Worm (Caenorhabditis elegans) whole organism, young adult: ENCODE data around the gene T05C12.4.

Experiments
- B0261.1 ChIP-seq: sonication (generic microtip); optimal IDR thresholded peaks from 2 replicates; lab custom pipeline; 2016; ENCODE audit warnings: mild to moderate bottlenecking, missing genetic modification characterization, moderate library complexity, missing compliant biosample characterization
- C06A6.2 ChIP-seq: fragments of 200-800 bp; sonication (Bioruptor generic); conservative IDR thresholded peaks from 2 replicates; pipeline ENCODE4 v1.3.6; 2022; ENCODE audit warnings: missing genetic modification characterization, missing compliant biosample characterization
- F22D6.2 ChIP-seq: sonication (generic microtip); optimal IDR thresholded peaks from 2 replicates; lab custom pipeline; 2016; ENCODE audit warnings: mild to moderate bottlenecking, missing genetic modification characterization, missing compliant biosample characterization
- F23B12.7 ChIP-seq: sonication (generic microtip); optimal IDR thresholded peaks from 2 replicates; lab custom pipeline; 2017; ENCODE audit warnings: missing genetic modification characterization, mild to moderate bottlenecking, missing compliant biosample characterization, antibody characterized with exemption, moderate library complexity; ENCODE audit not compliant: insufficient read depth
- F33H1.4 ChIP-seq: fragments of 200-800 bp; sonication (Bioruptor generic); IDR thresholded peaks from 2 replicates; pipeline ENCODE4 v1.3.6; 2022; ENCODE audit warnings: missing genetic modification reagents, missing genetic modification characterization, missing compliant biosample characterization
- F37B4.10 ChIP-seq: fragments of 200-800 bp; sonication (Bioruptor generic); IDR thresholded peaks from 2 replicates; pipeline ENCODE4 v1.3.6; 2022; ENCODE audit warnings: missing genetic modification characterization, missing compliant biosample characterization
- F39B2.1 ChIP-seq: fragments of 200-800 bp; sonication (Bioruptor generic); IDR thresholded peaks from 2 replicates; pipeline ENCODE4 v1.3.6; 2022; ENCODE audit warnings: missing genetic modification reagents, missing genetic modification characterization, missing compliant biosample characterization
- F52B5.7 ChIP-seq: sonication (generic microtip); optimal IDR thresholded peaks from 2 replicates; lab custom pipeline; 2016; ENCODE audit warnings: mild to moderate bottlenecking, missing genetic modification characterization, missing compliant biosample characterization
- F57A8.1 ChIP-seq: fragments of 200-800 bp; sonication (Bioruptor generic); optimal IDR thresholded peaks from 2 replicates; lab custom pipeline; 2018; ENCODE audit warnings: mild to moderate bottlenecking, missing genetic modification characterization, moderate library complexity, missing compliant biosample characterization
- Y53G8AR.9 ChIP-seq: fragments of 200-800 bp; sonication (Bioruptor generic); conservative IDR thresholded peaks from 2 replicates; pipeline ENCODE4 v1.3.6; 2022; ENCODE audit warnings: missing genetic modification reagents, missing genetic modification characterization, missing compliant biosample characterization
- akir-1 ChIP-seq: fragments of 200-800 bp; sonication (Bioruptor generic); optimal IDR thresholded peaks from 2 replicates; lab custom pipeline; 2018; ENCODE audit warnings: mild to moderate bottlenecking, missing genetic modification characterization, moderate library complexity, missing compliant biosample characterization
- atf-7 ChIP-seq: sonication (generic microtip); optimal IDR thresholded peaks from 2 replicates; lab custom pipeline; 2017; ENCODE audit warnings: mild to moderate bottlenecking, missing genetic modification characterization, missing compliant biosample characterization
- attf-6 ChIP-seq: fragments of 200-800 bp; sonication (Bioruptor generic); IDR thresholded peaks from 2 replicates; pipeline ENCODE4 v1.3.6; 2022; ENCODE audit warnings: missing genetic modification reagents, missing genetic modification characterization, missing compliant biosample characterization
- bed-1 ChIP-seq: fragments of 200-800 bp; sonication (Bioruptor generic); IDR thresholded peaks from 2 replicates; pipeline ENCODE4 v1.3.6; 2022; ENCODE audit warnings: missing genetic modification reagents, missing genetic modification characterization, missing compliant biosample characterization
- cebp-2 ChIP-seq: fragments of 200-800 bp; sonication (Bioruptor generic); IDR thresholded peaks from 2 replicates; pipeline ENCODE4 v1.3.6; 2022; ENCODE audit warnings: missing genetic modification characterization, missing compliant biosample characterization
- ceh-27 ChIP-seq: fragments of 200-800 bp; sonication (Bioruptor generic); optimal IDR thresholded peaks from 2 replicates; lab custom pipeline; 2018; ENCODE audit warnings: mild to moderate bottlenecking, missing genetic modification characterization, moderate library complexity, missing compliant biosample characterization
- ceh-40 ChIP-seq: fragments of 200-800 bp; sonication (Bioruptor generic); IDR thresholded peaks from 2 replicates; pipeline ENCODE4 v1.3.6; 2022; ENCODE audit warnings: missing genetic modification characterization, missing compliant biosample characterization
- ceh-58 ChIP-seq: fragments of 200-800 bp; sonication (Bioruptor generic); IDR thresholded peaks from 2 replicates; pipeline ENCODE4 v1.3.6; 2022; ENCODE audit warnings: missing genetic modification characterization, missing compliant biosample characterization
- ceh-79 ChIP-seq: sonication (generic microtip); optimal IDR thresholded peaks from 2 replicates; lab custom pipeline; 2017; ENCODE audit warnings: mild to moderate bottlenecking, missing genetic modification characterization, missing compliant biosample characterization
- dox-1 ChIP-seq: fragments of 200-800 bp; sonication (Bioruptor generic); IDR thresholded peaks from 2 replicates; pipeline ENCODE4 v1.3.6; 2022; ENCODE audit warnings: missing genetic modification reagents, missing genetic modification characterization, missing compliant biosample characterization
- egl-44 ChIP-seq: fragments of 200-800 bp; sonication (Bioruptor generic); IDR thresholded peaks from 2 replicates; pipeline ENCODE4 v1.3.6; 2022; ENCODE audit warnings: missing genetic modification reagents, missing genetic modification characterization, missing compliant biosample characterization
- egrh-3 ChIP-seq: fragments of 200-800 bp; sonication (Bioruptor generic); IDR thresholded peaks from 2 replicates; pipeline ENCODE4 v1.3.6; 2022; ENCODE audit warnings: missing genetic modification reagents, missing genetic modification characterization, missing compliant biosample characterization
- ekl-4 ChIP-seq: fragments of 200-800 bp; sonication (Bioruptor generic); IDR thresholded peaks from 2 replicates; pipeline ENCODE4 v1.3.6; 2022; ENCODE audit warnings: missing genetic modification reagents, missing genetic modification characterization, missing compliant biosample characterization
- ets-4 ChIP-seq: fragments of 200-800 bp; sonication (Bioruptor generic); optimal IDR thresholded peaks from 2 replicates; lab custom pipeline; 2018; ENCODE audit warnings: mild to moderate bottlenecking, missing genetic modification characterization, missing compliant biosample characterization
- hmg-1.2 ChIP-seq: fragments of 200-800 bp; sonication (Bioruptor generic); IDR thresholded peaks from 2 replicates; pipeline ENCODE4 v1.3.6; 2022; ENCODE audit warnings: missing genetic modification reagents, missing genetic modification characterization, missing compliant biosample characterization
- let-526 ChIP-seq: fragments of 200-800 bp; sonication (Bioruptor generic); IDR thresholded peaks from 2 replicates; pipeline ENCODE4 v1.3.6; 2022; ENCODE audit warnings: missing genetic modification reagents, missing genetic modification characterization, missing compliant biosample characterization
- lin-40 ChIP-seq: sonication (generic microtip); optimal IDR thresholded peaks from 2 replicates; lab custom pipeline; 2016; ENCODE audit warnings: missing genetic modification characterization, mild to moderate bottlenecking, missing compliant biosample characterization, missing genotype, missing genetic modification reagents
- lir-1 ChIP-seq: fragments of 200-800 bp; sonication (Bioruptor generic); conservative IDR thresholded peaks from 2 replicates; pipeline ENCODE4 v1.3.6; 2022; ENCODE audit warnings: missing genetic modification reagents, missing genetic modification characterization, missing compliant biosample characterization
- lsl-1 ChIP-seq: fragments of 200-800 bp; sonication (Bioruptor generic); optimal IDR thresholded peaks from 2 replicates; lab custom pipeline; 2018; ENCODE audit warnings: mild to moderate bottlenecking, missing genetic modification characterization, moderate library complexity, missing compliant biosample characterization
- madf-10 ChIP-seq: sonication (generic microtip); optimal IDR thresholded peaks from 2 replicates; lab custom pipeline; 2016; ENCODE audit warnings: mild to moderate bottlenecking, missing genetic modification characterization, missing compliant biosample characterization
- madf-6 ChIP-seq: fragments of 200-800 bp; sonication (Bioruptor generic); IDR thresholded peaks from 2 replicates; pipeline ENCODE4 v1.3.6; 2022; ENCODE audit warnings: missing genetic modification reagents, missing genetic modification characterization, missing compliant biosample characterization
- madf-8 ChIP-seq: fragments of 200-800 bp; sonication (Bioruptor generic); conservative IDR thresholded peaks from 2 replicates; pipeline ENCODE4 v1.3.6; 2022; ENCODE audit warnings: missing genetic modification reagents, missing genetic modification characterization, missing compliant biosample characterization
- mxl-1 ChIP-seq: sonication (generic microtip); optimal IDR thresholded peaks from 2 replicates; lab custom pipeline; 2016; ENCODE audit warnings: missing genetic modification characterization, missing compliant biosample characterization
- nfyb-1 ChIP-seq: fragments of 200-800 bp; sonication (Bioruptor generic); IDR thresholded peaks from 2 replicates; pipeline ENCODE4 v1.3.6; 2022; ENCODE audit warnings: missing genetic modification reagents, missing genetic modification characterization, missing compliant biosample characterization
- nhr-179 ChIP-seq: sonication (generic microtip); optimal IDR thresholded peaks from 2 replicates; lab custom pipeline; 2016; ENCODE audit warnings: mild to moderate bottlenecking, missing genetic modification characterization, missing compliant biosample characterization
- pbrm-1 ChIP-seq: fragments of 200-800 bp; sonication (Bioruptor generic); IDR thresholded peaks from 2 replicates; pipeline ENCODE4 v1.3.6; 2022; ENCODE audit warnings: missing genetic modification reagents, missing genetic modification characterization, missing compliant biosample characterization
- pha-4 ChIP-seq: fragments of 150-350 bp; sonication (generic microtip); optimal IDR thresholded peaks from 2 replicates; lab custom pipeline; 2014; ENCODE audit warnings: missing biosample characterization, missing genetic modification reagents, missing genetic modification characterization
- rcor-1 ChIP-seq: fragments of 200-800 bp; sonication (Bioruptor generic); IDR thresholded peaks from 2 replicates; pipeline ENCODE4 v1.3.6; 2022; ENCODE audit warnings: missing genetic modification reagents, missing genetic modification characterization, missing compliant biosample characterization
- rpc-1 ChIP-seq, 2 experiments: fragments of 150-350 bp in 1 of 2; sonication (generic microtip) in 1 of 2; optimal IDR thresholded peaks; 2 replicates each; lab custom pipeline; 2014 to 2018; ENCODE audit warnings: missing biosample characterization in 1 of 2, missing genetic modification characterization in 1 of 2, missing genetic modification reagents in 1 of 2, missing genotype in 1 of 2
- snpc-1.1 ChIP-seq: sonication (generic microtip); optimal IDR thresholded peaks from 2 replicates; lab custom pipeline; 2017; ENCODE audit warnings: missing genetic modification characterization, mild to moderate bottlenecking, missing compliant biosample characterization, antibody characterized with exemption, moderate library complexity, missing genotype, missing genetic modification reagents; ENCODE audit not compliant: insufficient read depth
- tlf-1 ChIP-seq: fragments of 200-800 bp; sonication (Bioruptor generic); optimal IDR thresholded peaks from 2 replicates; lab custom pipeline; 2018; ENCODE audit warnings: mild to moderate bottlenecking, missing genetic modification characterization, missing compliant biosample characterization
- unc-130 ChIP-seq: sonication (generic microtip); optimal IDR thresholded peaks from 2 replicates; lab custom pipeline; 2016; ENCODE audit warnings: missing genetic modification reagents, missing genetic modification characterization, missing compliant biosample characterization
- unc-62 ChIP-seq: fragments of 150-350 bp; optimal IDR thresholded peaks from 2 replicates; lab custom pipeline; 2014; ENCODE audit warnings: missing biosample characterization, missing genetic modification reagents, missing genetic modification characterization
- xnd-1 ChIP-seq: sonication (generic microtip); optimal IDR thresholded peaks from 2 replicates; lab custom pipeline; 2016; ENCODE audit warnings: missing genotype, missing genetic modification reagents, missing genetic modification characterization, missing compliant biosample characterization
- zfh-2 ChIP-seq: fragments of 200-800 bp; sonication (Bioruptor generic); conservative IDR thresholded peaks from 2 replicates; pipeline ENCODE4 v1.3.6; 2022; ENCODE audit warnings: missing genetic modification reagents, missing genetic modification characterization, missing compliant biosample characterization
- ztf-25 ChIP-seq: fragments of 200-800 bp; sonication (Bioruptor generic); IDR thresholded peaks from 2 replicates; pipeline ENCODE4 v1.3.6; 2022; ENCODE audit warnings: missing genetic modification reagents, missing genetic modification characterization, missing compliant biosample characterization
- ztf-28 ChIP-seq: fragments of 200-800 bp; sonication (Bioruptor generic); IDR thresholded peaks from 2 replicates; pipeline ENCODE4 v1.3.6; 2022; ENCODE audit warnings: missing genetic modification reagents, missing genetic modification characterization, missing compliant biosample characterization
- ztf-3 ChIP-seq: fragments of 200-800 bp; sonication (Bioruptor generic); optimal IDR thresholded peaks from 2 replicates; lab custom pipeline; 2018; ENCODE audit warnings: mild to moderate bottlenecking, missing genetic modification characterization, missing compliant biosample characterization

T05C12.4 gene

DNA sequence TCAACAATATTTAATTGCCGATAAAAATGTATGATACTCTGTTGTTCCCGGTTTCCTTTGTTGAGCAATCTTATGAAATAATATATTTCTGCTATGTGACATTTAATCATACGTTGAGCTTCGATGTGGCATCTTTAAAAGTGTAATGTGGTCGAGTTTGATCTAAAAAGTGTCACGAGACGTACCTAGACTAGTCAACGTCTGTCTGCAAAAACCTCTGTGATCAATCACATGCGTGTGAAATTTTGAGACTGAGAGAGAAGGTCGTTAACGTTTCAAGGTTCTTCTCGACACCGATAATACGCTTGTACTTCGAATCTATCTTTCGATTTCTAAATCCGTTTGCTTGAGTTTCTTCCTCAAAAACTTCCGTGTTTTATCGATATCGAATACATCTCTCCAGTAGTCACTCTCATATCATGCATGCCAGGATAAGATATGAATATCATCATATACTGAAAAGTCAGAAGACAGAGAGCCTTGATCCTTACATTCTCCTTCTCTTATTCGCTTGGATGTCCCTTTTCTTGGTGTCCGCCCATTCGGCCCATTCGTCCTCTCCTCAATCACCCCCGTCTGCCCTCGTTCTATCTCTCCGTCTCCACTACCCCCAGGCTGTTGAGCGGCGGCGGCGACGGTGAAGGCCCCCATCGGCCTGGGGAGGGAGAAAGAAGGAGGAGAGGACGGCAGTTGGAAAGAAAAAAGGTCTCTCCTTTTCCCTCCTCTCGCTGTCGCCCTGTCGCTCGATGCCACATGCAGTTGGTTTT, 51.7 kb downstream of the T05C12.4 start (continued):
- 0 out of 2 replicates have a peak, but pooled peaks have one; percentile 28 for TF ChIP-seq F37B4.10 (GFP tag; lab: Robert Waterston, UW)
- TF ChIP-seq madf-10 (tag; lab: Kevin White, UChicago) = peak; percentile 6
- TF ChIP-seq ekl-4 (GFP tag; lab: Robert Waterston, UW) = no peak
- no peak for TF ChIP-seq ceh-58
- no peak for TF ChIP-seq attf-6 (GFP tag; lab: Robert Waterston, UW)
- peak; percentile 50; the same call in 1 of the 2 replicates for TF ChIP-seq let-526
- no peak for TF ChIP-seq nhr-179 (tag; lab: Kevin White, UChicago)
- TF ChIP-seq pbrm-1 = no peak
- TF ChIP-seq Y53G8AR.9 (GFP tag; lab: Robert Waterston, UW) = no peak
- TF ChIP-seq egrh-3 = peak; percentile 90
- TF ChIP-seq ceh-40 (GFP tag; lab: Robert Waterston, UW) = peak; percentile 55; the same call in 1 of the 2 replicates
- no peak for TF ChIP-seq ets-4
- TF ChIP-seq hmg-1.2 (GFP tag; lab: Robert Waterston, UW) = 0 out of 2 replicates have a peak, but pooled peaks have one; percentile 10
- TF ChIP-seq cebp-2 (GFP tag; lab: Robert Waterston, UW) = no peak
- 0 out of 2 replicates have a peak, but pooled peaks have one; percentile 10 for TF ChIP-seq egl-44 (GFP tag; lab: Robert Waterston, UW)
- TF ChIP-seq akir-1 (GFP tag; lab: Kevin White, UChicago) = no peak
- TF ChIP-seq tlf-1 (GFP tag; lab: Kevin White, UChicago) = no peak
- no peak for TF ChIP-seq snpc-1.1
- TF ChIP-seq F22D6.2 (tag; lab: Kevin White, UChicago) = no peak
- TF ChIP-seq madf-8 (GFP tag; lab: Robert Waterston, UW) = no peak
- TF ChIP-seq rcor-1 (GFP tag; lab: Robert Waterston, UW) = 0 out of 2 replicates have a peak, but pooled peaks have one; percentile 12
- TF ChIP-seq pha-4 (tag; lab: Kevin White, UChicago) = no peak
- TF ChIP-seq lir-1 (GFP tag; lab: Robert Waterston, UW) = peak; percentile 11; the same call in 1 of the 2 replicates
- TF ChIP-seq zfh-2 (GFP tag; lab: Robert Waterston, UW) = peak; percentile 99
- no peak for TF ChIP-seq F23B12.7 (tag; lab: Kevin White, UChicago)
- TF ChIP-seq ztf-28 = no peak
- TF ChIP-seq unc-62 (GFP tag; lab: Kevin White, UChicago) = peak; percentile 52
- TF ChIP-seq F57A8.1 (GFP tag; lab: Kevin White, UChicago) = no peak
- TF ChIP-seq bed-1 = no peak
- no peak for TF ChIP-seq rpc-1 (optimal IDR thresholded peaks at IDR 0.05; lab: Kevin White, UChicago)
- no peak for TF ChIP-seq rpc-1 (tag; optimal IDR thresholded peaks at IDR 0.05; lab: Kevin White, UChicago)
- TF ChIP-seq ztf-25 = no peak
- no peak for TF ChIP-seq mxl-1 (tag; lab: Kevin White, UChicago)
- TF ChIP-seq atf-7 (tag; lab: Kevin White, UChicago) = no peak
- no peak for TF ChIP-seq unc-130
- TF ChIP-seq ceh-79 (tag; lab: Kevin White, UChicago) = no peak
- TF ChIP-seq dox-1 = peak; percentile 65
- TF ChIP-seq lin-40 (tag; lab: Kevin White, UChicago) = no peak
- TF ChIP-seq ceh-27 = peak; percentile 25

DNA sequence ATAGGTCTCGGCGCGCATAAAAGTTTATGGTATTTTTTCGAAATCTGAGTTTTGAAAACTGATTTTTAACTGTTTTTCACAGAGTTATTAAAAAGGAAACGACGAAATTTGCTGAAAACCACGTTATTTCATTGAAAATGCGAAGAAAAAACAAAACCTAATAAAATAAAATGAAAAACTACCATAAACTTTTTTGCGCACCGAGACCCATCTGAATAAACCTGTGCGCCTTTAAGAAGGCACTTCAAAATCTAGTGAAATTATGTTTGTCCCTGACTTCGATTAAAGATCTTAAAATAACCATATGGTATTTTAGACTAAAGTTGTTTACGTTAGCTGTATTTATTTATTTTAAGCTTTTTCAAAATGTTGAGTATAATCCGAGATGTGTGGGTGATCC, 52.4 kb downstream of the T05C12.4 start:
- TF ChIP-seq F33H1.4 (GFP tag; lab: Robert Waterston, UW) (peak; percentile 63), ceh-40 (GFP tag; lab: Robert Waterston, UW) (no peak), ceh-58 (no peak), xnd-1 (tag; lab: Kevin White, UChicago) (peak; percentile 55), ztf-3 (GFP tag; lab: Kevin White, UChicago) (no peak), nfyb-1 (GFP tag; lab: Robert Waterston, UW) (no peak), egl-44 (GFP tag; lab: Robert Waterston, UW) (no peak), F39B2.1 (GFP tag; lab: Robert Waterston, UW) (no peak), rcor-1 (GFP tag; lab: Robert Waterston, UW) (no peak), ekl-4 (GFP tag; lab: Robert Waterston, UW) (no peak), F22D6.2 (tag; lab: Kevin White, UChicago) (no peak), zfh-2 (GFP tag; lab: Robert Waterston, UW) (no peak), B0261.1 (tag; lab: Kevin White, UChicago) (no peak), lsl-1 (GFP tag; lab: Kevin White, UChicago) (peak; percentile 70), F52B5.7 (no peak), madf-6 (GFP tag; lab: Robert Waterston, UW) (no peak), C06A6.2 (GFP tag; lab: Robert Waterston, UW) (no peak)
